Fruit fly (Drosophila melanogaster): ENCODE results near the gene CG17841.
A peak's percentile ranks its signal among the peaks of the same experiment; 100 is the strongest.

CG17841 gene

dm6 chrX:10365748-10366415, 2.0 kb upstream of the CG17841 start:
- TF ChIP-seq h (GFP tag; optimal IDR thresholded peaks at IDR 0.05) (peak; percentile 49), pan (optimal IDR thresholded peaks at IDR 0.05) (no peak), usp (GFP tag; optimal IDR thresholded peaks at IDR 0.05) (no peak), brk (GFP tag; optimal IDR thresholded peaks at IDR 0.05) (no peak), GATAd (GFP tag; optimal IDR thresholded peaks at IDR 0.05) (no peak), rgr (GFP tag; optimal IDR thresholded peaks at IDR 0.05) (no peak), sv (GFP tag; optimal IDR thresholded peaks at IDR 0.05) (no peak), HLH106 (tag; optimal IDR thresholded peaks at IDR 0.05) (peak; percentile 6), ey (GFP tag; optimal IDR thresholded peaks at IDR 0.05) (no peak), jim (GFP tag; optimal IDR thresholded peaks at IDR 0.05) (no peak), Abd-B (GFP tag; optimal IDR thresholded peaks at IDR 0.05) (no peak), dl (GFP tag; optimal IDR thresholded peaks at IDR 0.05; ENCODE audit: insufficient read depth in 1 of 2, partially characterized antibody in 2 of 2) (no peak), fru (GFP tag; optimal IDR thresholded peaks at IDR 0.05) (peak; percentile 27), CG32264 (GFP tag; optimal IDR thresholded peaks at IDR 0.05) (no peak), woc (GFP tag; optimal IDR thresholded peaks at IDR 0.05) (no peak), dsf (GFP tag; optimal IDR thresholded peaks at IDR 0.05; ENCODE audit: borderline replicate concordance) (no peak), OdsH (GFP tag; optimal IDR thresholded peaks at IDR 0.05) (no peak), Hr83 (GFP tag; optimal IDR thresholded peaks at IDR 0.05; ENCODE audit: poor library complexity, severe bottlenecking) (no peak), lola (GFP tag; optimal IDR thresholded peaks at IDR 0.05) (no peak), psq (GFP tag; optimal IDR thresholded peaks at IDR 0.05) (peak; percentile 7), CG9705 (GFP tag; optimal IDR thresholded peaks at IDR 0.05) (no peak), dmrt93B (GFP tag; optimal IDR thresholded peaks at IDR 0.05) (no peak), Hr78 (GFP tag; optimal IDR thresholded peaks at IDR 0.05) (no peak), CrebA (GFP tag; optimal IDR thresholded peaks at IDR 0.05; ENCODE audit: borderline replicate concordance) (no peak), Jra (GFP tag; optimal IDR thresholded peaks at IDR 0.05) (peak; percentile 9), Mio (GFP tag; optimal IDR thresholded peaks at IDR 0.05) (no peak), Myc (optimal IDR thresholded peaks at IDR 0.05) (no peak), br (GFP tag; optimal IDR thresholded peaks at IDR 0.05) (no peak), Vsx2 (GFP tag; optimal IDR thresholded peaks at IDR 0.05; ENCODE audit: partially characterized antibody) (no peak), Sp1 (GFP tag; optimal IDR thresholded peaks at IDR 0.05) (peak; percentile 54), Dfd (GFP tag; optimal IDR thresholded peaks at IDR 0.05) (no peak), Rel (GFP tag; optimal IDR thresholded peaks at IDR 0.05) (no peak), Rel (tag; optimal IDR thresholded peaks at IDR 0.05) (peak; percentile 57), sage (GFP tag; optimal IDR thresholded peaks at IDR 0.05) (no peak), N (GFP tag; optimal IDR thresholded peaks at IDR 0.05) (no peak), Hnf4 (GFP tag; optimal IDR thresholded peaks at IDR 0.05) (no peak), Dif (GFP tag; optimal IDR thresholded peaks at IDR 0.05; ENCODE audit: partially characterized antibody) (no peak), tai (GFP tag; optimal IDR thresholded peaks at IDR 0.05) (no peak), foxo (GFP tag; optimal IDR thresholded peaks at IDR 0.05) (peak in 1 of 2 experiments; percentile 50)

dm6 chrX:10367372-10367771, 480 bp upstream of the CG17841 start, which contains the start of gene CG32679:
Gene CG32679, minus strand, starts transcription at chrX:10367472.
- no peak for TF ChIP-seq Myc (optimal IDR thresholded peaks at IDR 0.05)
- no peak for TF ChIP-seq h (GFP tag; optimal IDR thresholded peaks at IDR 0.05)
- TF ChIP-seq N (GFP tag; optimal IDR thresholded peaks at IDR 0.05), result no peak
- TF ChIP-seq CG9705 (GFP tag; optimal IDR thresholded peaks at IDR 0.05), result no peak
- no peak for TF ChIP-seq rgr (GFP tag; optimal IDR thresholded peaks at IDR 0.05)
- no peak for TF ChIP-seq br (GFP tag; optimal IDR thresholded peaks at IDR 0.05)

- TF ChIP-seq CG9705 (GFP tag; optimal IDR thresholded peaks at IDR 0.05) (no peak), usp (GFP tag; optimal IDR thresholded peaks at IDR 0.05) (no peak), woc (GFP tag; optimal IDR thresholded peaks at IDR 0.05) (no peak), sage (GFP tag; optimal IDR thresholded peaks at IDR 0.05) (no peak), Vsx2 (GFP tag; optimal IDR thresholded peaks at IDR 0.05; ENCODE audit: partially characterized antibody) (no peak), h (GFP tag; optimal IDR thresholded peaks at IDR 0.05) (no peak), br (GFP tag; optimal IDR thresholded peaks at IDR 0.05) (no peak), ey (GFP tag; optimal IDR thresholded peaks at IDR 0.05) (no peak), Dfd (GFP tag; optimal IDR thresholded peaks at IDR 0.05) (no peak), dmrt93B (GFP tag; optimal IDR thresholded peaks at IDR 0.05) (no peak), Rel (GFP tag; optimal IDR thresholded peaks at IDR 0.05) (no peak), Rel (tag; optimal IDR thresholded peaks at IDR 0.05) (no peak), Abd-B (GFP tag; optimal IDR thresholded peaks at IDR 0.05) (no peak), dl (GFP tag; optimal IDR thresholded peaks at IDR 0.05; ENCODE audit: insufficient read depth in 1 of 2, partially characterized antibody in 2 of 2) (no peak)
These were observed 1.5 kb downstream of the CG17841 start for dm6 chrX:10369315-10369714.

Data from whole organism, wandering third instar larva.